Fruit fly (Drosophila melanogaster) whole organism, embryonic: ENCODE data around the gene CG15353.

Experiments used
- Awh ChIP-seq: fragments of 200-800 bp; sonication (Bioruptor generic); IDR thresholded peaks from 2 replicates; pipeline ENCODE4, ENCODE4 v1.3.6; 2022; ENCODE audit warnings: missing biosample characterization, missing genetic modification characterization
- Blimp-1 ChIP-seq: fragments of 200-800 bp; sonication (Bioruptor generic); optimal IDR thresholded peaks from 3 replicates; lab custom pipeline; 2018; ENCODE audit warnings: missing biosample characterization, missing genetic modification characterization, mild to moderate bottlenecking, moderate library complexity, missing genetic modification reagents
- CG10274 ChIP-seq: fragments of 200-800 bp; sonication (Bioruptor generic); optimal IDR thresholded peaks from 3 replicates; lab custom pipeline; 2017; ENCODE audit warnings: missing biosample characterization, mild to moderate bottlenecking, missing genetic modification characterization
- CG10543 ChIP-seq: fragments of 200-800 bp; sonication (Bioruptor generic); optimal IDR thresholded peaks from 3 replicates; lab custom pipeline; 2017; ENCODE audit warnings: missing biosample characterization, mild to moderate bottlenecking, missing genetic modification characterization, moderate library complexity
- CG11398 ChIP-seq: fragments of 200-800 bp; sonication (Bioruptor generic); optimal IDR thresholded peaks from 2 replicates; lab custom pipeline; 2016; ENCODE audit warnings: missing biosample characterization, missing genetic modification characterization
- CG12299 ChIP-seq: fragments of 200-800 bp; sonication (Bioruptor generic); optimal IDR thresholded peaks from 2 replicates; lab custom pipeline; 2018; ENCODE audit warnings: missing biosample characterization, mild to moderate bottlenecking, missing genetic modification characterization
- CG13624 ChIP-seq: fragments of 200-800 bp; sonication (Bioruptor generic); optimal IDR thresholded peaks from 2 replicates; lab custom pipeline; 2016; ENCODE audit warnings: missing biosample characterization, missing genetic modification characterization
- CG15601 ChIP-seq: fragments of 200-800 bp; sonication (Bioruptor generic); optimal IDR thresholded peaks from 3 replicates; lab custom pipeline; 2019; ENCODE audit warnings: missing biosample characterization, mild to moderate bottlenecking, missing genetic modification characterization, moderate library complexity
- CG15696 ChIP-seq: fragments of 200-800 bp; sonication (Bioruptor generic); optimal IDR thresholded peaks from 2 replicates; lab custom pipeline; 2019; ENCODE audit warnings: missing biosample characterization, mild to moderate bottlenecking, missing genetic modification characterization, moderate library complexity
- CG17328 ChIP-seq: fragments of 200-800 bp; sonication (Bioruptor generic); IDR thresholded peaks from 2 replicates; pipeline ENCODE4 v1.3.6; 2022; ENCODE audit warnings: missing biosample characterization, missing genetic modification characterization
- CG17612 ChIP-seq: fragments of 200-800 bp; sonication (Bioruptor generic); IDR thresholded peaks from 2 replicates; pipeline ENCODE4 v1.3.6; 2022; ENCODE audit warnings: missing biosample characterization, missing genetic modification characterization
- CG18476 ChIP-seq: fragments of 200-800 bp; sonication (Bioruptor generic); optimal IDR thresholded peaks from 2 replicates; lab custom pipeline; 2016; ENCODE audit warnings: missing biosample characterization, mild to moderate bottlenecking, missing genetic modification characterization
- CG31365 ChIP-seq: fragments of 200-800 bp; sonication (Bioruptor generic); optimal IDR thresholded peaks from 2 replicates; lab custom pipeline; 2018; ENCODE audit warnings: missing biosample characterization, mild to moderate bottlenecking, missing genetic modification characterization
- CG3281 ChIP-seq: fragments of 200-800 bp; sonication (Bioruptor generic); optimal IDR thresholded peaks from 3 replicates; lab custom pipeline; 2017; ENCODE audit warnings: missing biosample characterization, mild to moderate bottlenecking, missing genetic modification characterization
- CG33557 ChIP-seq: fragments of 200-800 bp; sonication (Bioruptor generic); optimal IDR thresholded peaks from 2 replicates; lab custom pipeline; 2019; ENCODE audit warnings: missing biosample characterization, mild to moderate bottlenecking, missing genetic modification characterization, moderate library complexity
- CG7556 ChIP-seq: fragments of 200-800 bp; sonication (Bioruptor generic); optimal IDR thresholded peaks from 2 replicates; lab custom pipeline; 2017; ENCODE audit warnings: missing biosample characterization, mild to moderate bottlenecking, missing genetic modification characterization
- CG7745 ChIP-seq: fragments of 200-800 bp; sonication (Bioruptor generic); optimal IDR thresholded peaks from 2 replicates; lab custom pipeline; 2018; ENCODE audit warnings: missing biosample characterization, mild to moderate bottlenecking, missing genetic modification characterization, moderate library complexity
- CG8388 ChIP-seq: fragments of 200-800 bp; sonication (Bioruptor generic); optimal IDR thresholded peaks from 2 replicates; lab custom pipeline; 2019; ENCODE audit warnings: missing biosample characterization, mild to moderate bottlenecking, missing genetic modification characterization, moderate library complexity
- CG8924 ChIP-seq: fragments of 200-800 bp; optimal IDR thresholded peaks from 3 replicates; lab custom pipeline; 2019; ENCODE audit warnings: missing biosample characterization, mild to moderate bottlenecking, missing genetic modification characterization, moderate library complexity
- Dad ChIP-seq: fragments of 200-800 bp; sonication (Bioruptor generic); optimal IDR thresholded peaks from 3 replicates; lab custom pipeline; 2016; ENCODE audit warnings: missing biosample characterization, missing genetic modification characterization
- Dref ChIP-seq: fragments of 200-800 bp; sonication (Bioruptor generic); IDR thresholded peaks from 2 replicates; pipeline ENCODE4 v1.3.6; 2022; ENCODE audit warnings: missing biosample characterization, missing genetic modification characterization
- E2f1 ChIP-seq: fragments of 200-800 bp; sonication (Bioruptor generic); IDR thresholded peaks from 2 replicates; pipeline ENCODE4 v1.3.6; 2022; ENCODE audit warnings: missing biosample characterization, missing genetic modification characterization
- Elba2 ChIP-seq: fragments of 200-800 bp; sonication (Bioruptor generic); optimal IDR thresholded peaks from 3 replicates; lab custom pipeline; 2016; ENCODE audit warnings: missing biosample characterization, missing genetic modification characterization
- GATAe ChIP-seq: fragments of 200-800 bp; sonication (Bioruptor generic); conservative IDR thresholded peaks from 2 replicates; pipeline ENCODE4 v1.3.6; 2022; ENCODE audit warnings: missing biosample characterization, missing genetic modification characterization
- HLH4C ChIP-seq: fragments of 200-800 bp; sonication (Bioruptor generic); IDR thresholded peaks from 3 replicates; pipeline ENCODE4 v1.3.6; 2022; ENCODE audit warnings: missing biosample characterization, missing genetic modification characterization; ENCODE audit not compliant: partially characterized antibody
- HmgZ ChIP-seq: fragments of 200-800 bp; sonication (Bioruptor generic); optimal IDR thresholded peaks from 2 replicates; lab custom pipeline; 2018; ENCODE audit warnings: missing biosample characterization, mild to moderate bottlenecking, missing genetic modification characterization
- Lpt ChIP-seq: fragments of >200 bp; optimal IDR thresholded peaks from 2 replicates; lab custom pipeline; 2018; ENCODE audit warnings: missing biosample characterization, missing genetic modification characterization
- NFAT ChIP-seq: fragments of 200-800 bp; sonication (Bioruptor generic); IDR thresholded peaks from 2 replicates; pipeline ENCODE4 v1.3.6; 2022; ENCODE audit warnings: missing biosample characterization, missing genetic modification characterization
- Rx ChIP-seq: fragments of 200-800 bp; sonication (Bioruptor generic); IDR thresholded peaks from 2 replicates; pipeline ENCODE4 v1.3.6; 2022; ENCODE audit warnings: missing biosample characterization, missing genetic modification characterization
- Side ChIP-seq: fragments of 200-800 bp; sonication (Bioruptor generic); optimal IDR thresholded peaks from 2 replicates; lab custom pipeline; 2016; ENCODE audit warnings: missing biosample characterization, missing genetic modification characterization
- Tbp ChIP-seq: fragments of >200 bp; optimal IDR thresholded peaks from 2 replicates; lab custom pipeline; 2018; ENCODE audit warnings: missing biosample characterization, missing genetic modification characterization
- Trl ChIP-seq, 3 experiments: fragments of >200 bp in 2 of 3; fragments of 200-800 bp in 1 of 3; sonication (Bioruptor generic) in 1 of 3; optimal IDR thresholded peaks; 2 replicates in 1 of 3; 3 replicates in 2 of 3; lab custom pipeline; 2016 to 2017; ENCODE audit warnings: missing biosample characterization in 1 of 3, missing genetic modification characterization in 1 of 3
- YL-1 ChIP-seq: fragments of 200-800 bp; sonication (Bioruptor generic); optimal IDR thresholded peaks from 3 replicates; lab custom pipeline; 2017; ENCODE audit warnings: missing biosample characterization, mild to moderate bottlenecking, missing genetic modification characterization
- ap ChIP-seq: fragments of 200-800 bp; sonication (Bioruptor generic); IDR thresholded peaks from 2 replicates; pipeline ENCODE4 v1.3.6; 2022; ENCODE audit warnings: missing biosample characterization, missing genetic modification characterization
- chm ChIP-seq: fragments of 200-800 bp; sonication (Bioruptor generic); IDR thresholded peaks from 2 replicates; pipeline ENCODE4 v1.3.6; 2022; ENCODE audit warnings: missing biosample characterization, missing genetic modification characterization
- dmrt11E ChIP-seq: fragments of 200-800 bp; sonication (Bioruptor generic); optimal IDR thresholded peaks from 3 replicates; lab custom pipeline; 2018; ENCODE audit warnings: missing biosample characterization, mild to moderate bottlenecking, missing genetic modification characterization, moderate library complexity
- en ChIP-seq: fragments of 200-800 bp; sonication (Bioruptor generic); optimal IDR thresholded peaks from 2 replicates; lab custom pipeline; 2016; ENCODE audit warnings: missing biosample characterization, missing genetic modification characterization
- grau ChIP-seq: fragments of 200-800 bp; optimal IDR thresholded peaks from 3 replicates; lab custom pipeline; 2019; ENCODE audit warnings: missing biosample characterization, mild to moderate bottlenecking, missing genetic modification characterization, moderate library complexity
- jing ChIP-seq: fragments of 200-800 bp; sonication (Bioruptor generic); optimal IDR thresholded peaks from 2 replicates; lab custom pipeline; 2018; ENCODE audit warnings: missing biosample characterization, mild to moderate bottlenecking, missing genetic modification characterization
- lilli ChIP-seq: fragments of 200-800 bp; sonication (Bioruptor generic); optimal IDR thresholded peaks from 3 replicates; lab custom pipeline; 2016; ENCODE audit warnings: missing biosample characterization, missing genetic modification characterization
- rib ChIP-seq: fragments of 200-800 bp; sonication (Bioruptor generic); IDR thresholded peaks from 2 replicates; pipeline ENCODE4 v1.3.6; 2022; ENCODE audit warnings: missing biosample characterization, missing genetic modification characterization
- scrt ChIP-seq: fragments of 200-800 bp; sonication (Bioruptor generic); optimal IDR thresholded peaks from 2 replicates; lab custom pipeline; 2018; ENCODE audit warnings: missing biosample characterization, mild to moderate bottlenecking, missing genetic modification characterization, moderate library complexity
- slou ChIP-seq: fragments of 200-800 bp; sonication (Bioruptor generic); optimal IDR thresholded peaks from 3 replicates; lab custom pipeline; 2016; ENCODE audit warnings: missing biosample characterization, missing genetic modification characterization
- tgo ChIP-seq: fragments of 200-800 bp; sonication (Bioruptor generic); IDR thresholded peaks from 3 replicates; pipeline ENCODE4 v1.3.6; 2022; ENCODE audit warnings: missing biosample characterization, missing genetic modification characterization
- tx ChIP-seq: fragments of 200-800 bp; sonication (Bioruptor generic); optimal IDR thresholded peaks from 2 replicates; lab custom pipeline; 2016; ENCODE audit warnings: missing biosample characterization, missing genetic modification characterization
- unc-4 ChIP-seq: fragments of 200-800 bp; sonication (Bioruptor generic); IDR thresholded peaks from 2 replicates; pipeline ENCODE4 v1.3.6; 2022; ENCODE audit warnings: missing biosample characterization, missing genetic modification characterization; ENCODE audit not compliant: partially characterized antibody
- vvl ChIP-seq: fragments of 200-800 bp; sonication (Bioruptor generic); IDR thresholded peaks from 2 replicates; pipeline ENCODE4 v1.3.6; 2022; ENCODE audit warnings: missing biosample characterization, missing genetic modification characterization
- zen2 ChIP-seq: fragments of 200-800 bp; sonication (Bioruptor generic); IDR thresholded peaks from 3 replicates; pipeline ENCODE4 v1.3.6; 2022; ENCODE audit warnings: missing biosample characterization, missing genetic modification characterization; ENCODE audit not compliant: partially characterized antibody

Gene CG15353

dm6 chr2L:1986343-1987280 is 20.4 kb downstream of the CG15353 start (continued):
- no peak for TF ChIP-seq dmrt11E (tag; lab: Kevin White, UChicago)
- TF ChIP-seq zen2 (GFP tag; lab: Robert Waterston, UW): no peak
- no peak for TF ChIP-seq CG31365
- TF ChIP-seq Trl (optimal IDR thresholded peaks at IDR 0.05; lab: Kevin White, UChicago): no peak
- TF ChIP-seq Trl (GFP tag; optimal IDR thresholded peaks at IDR 0.05; lab: Kevin White, UChicago): peak; percentile 62
- 0 out of 2 replicates have a peak, but pooled peaks have one; percentile 32 for TF ChIP-seq CG17328
- TF ChIP-seq CG7556: peak; percentile 68
- no peak for TF ChIP-seq CG15601 (tag; lab: Kevin White, UChicago)
- peak; percentile 37 for TF ChIP-seq HmgZ (tag; lab: Kevin White, UChicago)
- no peak for TF ChIP-seq Awh (GFP tag; lab: Robert Waterston, UW)
- TF ChIP-seq GATAe (GFP tag; lab: Robert Waterston, UW): no peak
- TF ChIP-seq rib (GFP tag; lab: Robert Waterston, UW): no peak; the same call in 1 of the 2 replicates
- no peak for TF ChIP-seq CG33557 (GFP tag; lab: Kevin White, UChicago)
- TF ChIP-seq Dad (GFP tag; lab: Kevin White, UChicago): peak; percentile 11
- TF ChIP-seq E2f1: peak; percentile 23; the same call in 1 of the 2 replicates
- TF ChIP-seq CG18476 (GFP tag; lab: Kevin White, UChicago): peak; percentile 7
- no peak for TF ChIP-seq slou (GFP tag; lab: Kevin White, UChicago)
- no peak for TF ChIP-seq ap
- TF ChIP-seq CG11398: no peak
- TF ChIP-seq CG12299 (tag; lab: Kevin White, UChicago): no peak
- TF ChIP-seq chm (GFP tag; lab: Robert Waterston, UW): no peak; the same call in 1 of the 2 replicates
- peak; percentile 16 for TF ChIP-seq en (GFP tag; lab: Kevin White, UChicago)
- no peak for TF ChIP-seq CG17612 (GFP tag; lab: Robert Waterston, UW)
- peak; percentile 72 for TF ChIP-seq lilli (GFP tag; lab: Kevin White, UChicago)
- no peak for TF ChIP-seq HLH4C (GFP tag; lab: Robert Waterston, UW)
- TF ChIP-seq Blimp-1 (GFP tag; lab: Kevin White, UChicago): peak; percentile 16
- peak; percentile 67 for TF ChIP-seq CG3281 (GFP tag; lab: Kevin White, UChicago)
- no peak; the same call in 1 of the 2 replicates for TF ChIP-seq vvl (GFP tag; lab: Robert Waterston, UW)
- no peak for TF ChIP-seq Lpt
- peak; percentile 98 for TF ChIP-seq CG10274 (GFP tag; lab: Kevin White, UChicago)
- TF ChIP-seq NFAT (GFP tag; lab: Robert Waterston, UW): peak; percentile 55; the same call in 1 of the 2 replicates
- peak; percentile 62 for TF ChIP-seq grau (tag; lab: Kevin White, UChicago)
- peak; percentile 38 for TF ChIP-seq CG8924 (tag; lab: Kevin White, UChicago)
- TF ChIP-seq unc-4 (GFP tag; lab: Robert Waterston, UW): no peak
- no peak for TF ChIP-seq Dref (GFP tag; lab: Robert Waterston, UW)
- TF ChIP-seq tgo (GFP tag; lab: Robert Waterston, UW): peak; percentile 41; the same call in 1 of the 3 replicates
- no peak for TF ChIP-seq CG15696 (tag; lab: Kevin White, UChicago)
- TF ChIP-seq CG10543: peak; percentile 46
- TF ChIP-seq Rx: no peak; the same call in 1 of the 2 replicates
- no peak for TF ChIP-seq CG8388 (GFP tag; lab: Kevin White, UChicago)
- no peak for TF ChIP-seq CG7745
- TF ChIP-seq Tbp (GFP tag; lab: Kevin White, UChicago): no peak
- TF ChIP-seq YL-1 (GFP tag; lab: Kevin White, UChicago): no peak
- peak; percentile 44 for TF ChIP-seq Side (GFP tag; lab: Kevin White, UChicago)
- peak; percentile 45 for TF ChIP-seq CG13624
- peak; percentile 17 for TF ChIP-seq tx (GFP tag; lab: Kevin White, UChicago)
- TF ChIP-seq jing (GFP tag; lab: Kevin White, UChicago): no peak
- peak; percentile 42 for TF ChIP-seq scrt
- TF ChIP-seq Elba2 (GFP tag; lab: Kevin White, UChicago): no peak
